Worm (Caenorhabditis elegans): ENCODE results near the gene T11B7.1.
A peak's percentile ranks its signal among the peaks of the same experiment; 100 is the strongest.

The T11B7.1 gene

ce11 chrIV:8840161-8840765 lies at the start of gene T11B7.1, which contains the start of gene T28C6.11:
T11B7.1 (plus strand) TSS chrIV:8840715.
T28C6.11 (minus strand) TSS chrIV:8840261.
- no peak for TF ChIP-seq dao-5 (tag; optimal IDR thresholded peaks at IDR 0.05)
- TF ChIP-seq him-1 (tag; optimal IDR thresholded peaks at IDR 0.05) = no peak
- TF ChIP-seq W03F9.2 (tag; optimal IDR thresholded peaks at IDR 0.05) = no peak

- TF ChIP-seq dao-5 (tag; optimal IDR thresholded peaks at IDR 0.05) = no peak
- no peak for TF ChIP-seq him-1 (tag; optimal IDR thresholded peaks at IDR 0.05)
- TF ChIP-seq W03F9.2 (tag; optimal IDR thresholded peaks at IDR 0.05) = no peak
These were observed 47.7 kb upstream of the T11B7.1 start, which contains the start of gene C33D9.3 for ce11 chrIV:8792808-8793207. C33D9.3 (minus strand) TSS chrIV:8792908.

- TF ChIP-seq W03F9.2 (tag; optimal IDR thresholded peaks at IDR 0.05) = peak; percentile 39
- TF ChIP-seq him-1 (tag; optimal IDR thresholded peaks at IDR 0.05) = no peak
These were observed 47.3 kb upstream of the T11B7.1 start for ce11 chrIV:8793223-8793622.

ce11 chrIV:8794895-8795665 lies 45.4 kb upstream of the T11B7.1 start:
- TF ChIP-seq W03F9.2 (tag; optimal IDR thresholded peaks at IDR 0.05) (peak; percentile 67), dao-5 (tag; optimal IDR thresholded peaks at IDR 0.05) (no peak), him-1 (tag; optimal IDR thresholded peaks at IDR 0.05) (peak; percentile 90)

ce11 chrIV:8796246-8796645 lies 44.3 kb upstream of the T11B7.1 start:
- TF ChIP-seq him-1 (tag; optimal IDR thresholded peaks at IDR 0.05) (peak; percentile 73), dao-5 (tag; optimal IDR thresholded peaks at IDR 0.05) (no peak)

- TF ChIP-seq him-1 (tag; optimal IDR thresholded peaks at IDR 0.05) (no peak), W03F9.2 (tag; optimal IDR thresholded peaks at IDR 0.05) (no peak), dao-5 (tag; optimal IDR thresholded peaks at IDR 0.05) (no peak)
These were observed 42.3 kb upstream of the T11B7.1 start, which contains the start of gene clec-182 for ce11 chrIV:8798255-8798654. clec-182 (minus strand) TSS chrIV:8798355.

ce11 chrIV:8807327-8807726 lies 33.2 kb upstream of the T11B7.1 start:
- no peak for TF ChIP-seq dao-5 (tag; optimal IDR thresholded peaks at IDR 0.05)
- TF ChIP-seq him-1 (tag; optimal IDR thresholded peaks at IDR 0.05) = no peak
- TF ChIP-seq W03F9.2 (tag; optimal IDR thresholded peaks at IDR 0.05) = no peak

- TF ChIP-seq him-1 (tag; optimal IDR thresholded peaks at IDR 0.05) (no peak), W03F9.2 (tag; optimal IDR thresholded peaks at IDR 0.05) (no peak), dao-5 (tag; optimal IDR thresholded peaks at IDR 0.05) (no peak)
These were observed 26.9 kb upstream of the T11B7.1 start, which contains the start of gene exc-5 for ce11 chrIV:8813614-8814013. exc-5 (minus strand) TSS chrIV:8813670.

- TF ChIP-seq him-1 (tag; optimal IDR thresholded peaks at IDR 0.05) (no peak), dao-5 (tag; optimal IDR thresholded peaks at IDR 0.05) (no peak), W03F9.2 (tag; optimal IDR thresholded peaks at IDR 0.05) (no peak)
These were observed 25.4 kb upstream of the T11B7.1 start for ce11 chrIV:8815162-8815561.

ce11 chrIV:8816029-8816428 lies 24.5 kb upstream of the T11B7.1 start, which contains the start of gene grsp-2:
grsp-2 (plus strand) TSS chrIV:8816329.
- TF ChIP-seq dao-5 (tag; optimal IDR thresholded peaks at IDR 0.05) (no peak), W03F9.2 (tag; optimal IDR thresholded peaks at IDR 0.05) (no peak), him-1 (tag; optimal IDR thresholded peaks at IDR 0.05) (no peak)

ce11 chrIV:8816617-8817016 lies 23.9 kb upstream of the T11B7.1 start:
- TF ChIP-seq W03F9.2 (tag; optimal IDR thresholded peaks at IDR 0.05) (no peak), dao-5 (tag; optimal IDR thresholded peaks at IDR 0.05) (no peak), him-1 (tag; optimal IDR thresholded peaks at IDR 0.05) (no peak)

- TF ChIP-seq W03F9.2 (tag; optimal IDR thresholded peaks at IDR 0.05) = no peak
- no peak for TF ChIP-seq dao-5 (tag; optimal IDR thresholded peaks at IDR 0.05)
- no peak for TF ChIP-seq him-1 (tag; optimal IDR thresholded peaks at IDR 0.05)
These were observed 22.9 kb upstream of the T11B7.1 start, which contains the start of gene T28C6.10 for ce11 chrIV:8817639-8818038. T28C6.10 (plus strand) TSS chrIV:8817939.

ce11 chrIV:8819471-8819870 lies 21.0 kb upstream of the T11B7.1 start:
- TF ChIP-seq dao-5 (tag; optimal IDR thresholded peaks at IDR 0.05) = no peak
- TF ChIP-seq him-1 (tag; optimal IDR thresholded peaks at IDR 0.05) = no peak
- TF ChIP-seq W03F9.2 (tag; optimal IDR thresholded peaks at IDR 0.05) = no peak

- TF ChIP-seq W03F9.2 (tag; optimal IDR thresholded peaks at IDR 0.05) (no peak), him-1 (tag; optimal IDR thresholded peaks at IDR 0.05) (no peak), dao-5 (tag; optimal IDR thresholded peaks at IDR 0.05) (no peak)
These were observed 20.5 kb upstream of the T11B7.1 start, which contains the start of gene T28C6.3 for ce11 chrIV:8820041-8820440. T28C6.3 (plus strand) TSS chrIV:8820341.
